Worm (Caenorhabditis elegans) whole organism, midembryonic: ENCODE data around the gene cyp-33B1.

ENCODE experiments used
- T22C8.4 ChIP-seq: fragments of 200-800 bp; sonication (Bioruptor generic); IDR thresholded peaks from 2 replicates; pipeline ENCODE4 v1.3.6; 2022; ENCODE audit warnings: missing genetic modification characterization, missing compliant biosample characterization
- cog-1 ChIP-seq: sonication (generic microtip); optimal IDR thresholded peaks from 2 replicates; lab custom pipeline; 2016; ENCODE audit warnings: missing genetic modification characterization, missing compliant biosample characterization
- flt-1 ChIP-seq: fragments of 200-800 bp; sonication (Bioruptor generic); IDR thresholded peaks from 2 replicates; pipeline ENCODE4 v1.3.6; 2022; ENCODE audit warnings: missing genetic modification characterization, missing compliant biosample characterization
- klf-2 ChIP-seq: fragments of 200-800 bp; sonication (Bioruptor generic); conservative IDR thresholded peaks from 2 replicates; pipeline ENCODE4 v1.3.6; 2022; ENCODE audit warnings: missing genetic modification reagents, missing genetic modification characterization, missing compliant biosample characterization
- med-1 ChIP-seq: sonication (generic microtip); optimal IDR thresholded peaks from 2 replicates; lab custom pipeline; 2017; ENCODE audit warnings: missing genetic modification characterization, mild to moderate bottlenecking, missing compliant biosample characterization, antibody characterized with exemption, missing genetic modification reagents; ENCODE audit not compliant: insufficient read depth
- ref-1 ChIP-seq: fragments of 200-800 bp; sonication (Bioruptor generic); conservative IDR thresholded peaks from 2 replicates; pipeline ENCODE4 v1.3.6; 2022; ENCODE audit warnings: missing genetic modification reagents, missing genetic modification characterization, missing compliant biosample characterization
- tab-1 ChIP-seq: fragments of 200-800 bp; sonication (Bioruptor generic); IDR thresholded peaks from 2 replicates; pipeline ENCODE4 v1.3.6; 2022; ENCODE audit warnings: missing genetic modification characterization, missing compliant biosample characterization
- ztf-23 ChIP-seq: fragments of 200-800 bp; sonication (Bioruptor generic); IDR thresholded peaks from 2 replicates; pipeline ENCODE4 v1.3.6; 2022; ENCODE audit warnings: missing genetic modification reagents, missing genetic modification characterization, missing compliant biosample characterization
- ztf-29 ChIP-seq: fragments of 200-800 bp; sonication (Bioruptor generic); IDR thresholded peaks from 2 replicates; pipeline ENCODE4 v1.3.6; 2022; ENCODE audit warnings: missing genetic modification reagents, missing genetic modification characterization, missing compliant biosample characterization

Gene cyp-33B1

ce11 chrV:9078067-9078581 lies 37.0 kb downstream of the cyp-33B1 start:
- no peak for TF ChIP-seq ztf-29 (GFP tag; lab: Robert Waterston, UW)
- no peak for TF ChIP-seq cog-1 (tag; lab: Kevin White, UChicago)
- TF ChIP-seq T22C8.4 (GFP tag; lab: Robert Waterston, UW), result no peak
- no peak for TF ChIP-seq flt-1 (GFP tag; lab: Robert Waterston, UW)

- TF ChIP-seq ztf-29 (GFP tag; lab: Robert Waterston, UW) (no peak), cog-1 (tag; lab: Kevin White, UChicago) (no peak), klf-2 (GFP tag; lab: Robert Waterston, UW) (no peak), ztf-23 (GFP tag; lab: Robert Waterston, UW) (no peak), med-1 (GFP tag; lab: Kevin White, UChicago) (no peak)
Measured at ce11 chrV:9078815-9079525, 37.8 kb downstream of the cyp-33B1 start.

DNA sequence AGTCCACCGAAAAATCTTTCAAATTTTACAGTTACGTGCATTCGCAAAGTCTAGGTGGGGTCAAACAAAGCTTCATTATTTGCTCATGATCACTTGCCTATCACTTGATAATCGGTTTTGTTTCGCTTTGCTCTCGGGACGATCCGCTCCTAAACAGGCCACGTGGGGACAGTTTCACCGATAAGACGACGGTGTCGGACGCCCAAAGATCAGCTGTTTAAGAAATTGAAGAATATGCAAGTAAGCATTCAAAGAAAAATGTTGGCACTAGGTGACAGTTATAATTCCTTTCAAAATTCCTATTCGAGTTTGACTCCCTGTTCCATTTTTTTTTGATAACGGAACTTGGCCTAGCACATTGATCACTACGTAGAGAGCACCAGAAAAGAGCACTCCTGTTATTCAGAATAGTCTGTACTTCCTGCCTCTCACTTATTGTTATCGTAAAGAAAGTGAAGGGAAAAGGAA lies 38.9 kb downstream of the cyp-33B1 start:
- TF ChIP-seq T22C8.4 (GFP tag; lab: Robert Waterston, UW) (no peak), ztf-29 (GFP tag; lab: Robert Waterston, UW) (no peak), klf-2 (GFP tag; lab: Robert Waterston, UW) (no peak), ztf-23 (GFP tag; lab: Robert Waterston, UW) (no peak), cog-1 (tag; lab: Kevin White, UChicago) (no peak), med-1 (GFP tag; lab: Kevin White, UChicago) (no peak), ref-1 (GFP tag; lab: Robert Waterston, UW) (no peak), flt-1 (GFP tag; lab: Robert Waterston, UW) (no peak), tab-1 (GFP tag; lab: Robert Waterston, UW) (no peak)

- TF ChIP-seq ref-1 (GFP tag; lab: Robert Waterston, UW) (no peak), cog-1 (tag; lab: Kevin White, UChicago) (no peak), flt-1 (GFP tag; lab: Robert Waterston, UW) (no peak), ztf-23 (GFP tag; lab: Robert Waterston, UW) (no peak), ztf-29 (GFP tag; lab: Robert Waterston, UW) (no peak), klf-2 (GFP tag; lab: Robert Waterston, UW) (no peak), med-1 (GFP tag; lab: Kevin White, UChicago) (no peak), tab-1 (GFP tag; lab: Robert Waterston, UW) (no peak), T22C8.4 (GFP tag; lab: Robert Waterston, UW) (no peak)
Measured at ce11 chrV:9081410-9081809, 40.3 kb downstream of the cyp-33B1 start.

DNA sequence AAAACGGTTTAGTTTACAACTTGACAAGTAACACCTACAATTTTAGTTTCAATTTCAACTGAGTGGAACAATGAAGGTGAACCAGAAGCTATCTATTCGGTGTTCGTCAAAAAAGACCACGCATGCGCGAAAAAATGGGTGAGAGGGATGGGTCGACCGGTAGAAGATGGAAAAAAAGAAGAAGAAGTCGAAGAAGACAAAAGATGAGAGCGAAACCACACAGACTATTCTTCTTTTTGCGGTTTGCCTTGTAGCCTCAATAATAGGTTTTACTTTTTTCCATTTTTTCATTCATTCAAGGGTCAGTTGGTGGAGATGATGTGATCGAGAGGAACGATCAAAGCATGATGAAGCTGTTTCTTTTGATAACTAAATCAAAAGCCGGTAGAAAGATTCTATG lies 41.2 kb downstream of the cyp-33B1 start:
- TF ChIP-seq flt-1 (GFP tag; lab: Robert Waterston, UW) (no peak), ref-1 (GFP tag; lab: Robert Waterston, UW) (no peak), tab-1 (GFP tag; lab: Robert Waterston, UW) (no peak), cog-1 (tag; lab: Kevin White, UChicago) (no peak), ztf-29 (GFP tag; lab: Robert Waterston, UW) (no peak), T22C8.4 (GFP tag; lab: Robert Waterston, UW) (no peak), klf-2 (GFP tag; lab: Robert Waterston, UW) (no peak), ztf-23 (GFP tag; lab: Robert Waterston, UW) (no peak), med-1 (GFP tag; lab: Kevin White, UChicago) (no peak)

DNA sequence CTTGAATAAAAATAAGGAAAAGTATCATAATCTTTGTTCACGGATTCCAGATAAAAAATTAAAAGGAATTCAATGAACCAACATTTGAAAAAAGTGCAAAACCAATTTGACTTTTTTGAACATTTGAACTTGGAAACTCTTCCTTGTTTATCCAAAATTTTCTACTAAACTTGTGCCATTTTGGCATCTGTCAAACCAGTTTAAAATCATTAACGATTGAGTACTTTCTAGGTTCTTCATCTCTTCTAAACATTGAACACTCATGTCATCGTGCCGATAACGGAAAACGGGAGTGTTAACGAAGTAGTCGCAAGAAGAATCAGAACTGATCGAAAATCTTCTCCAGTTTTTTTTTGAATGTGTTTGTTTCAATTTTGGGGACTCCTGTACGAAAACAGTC lies 43.1 kb downstream of the cyp-33B1 start:
- TF ChIP-seq klf-2 (GFP tag; lab: Robert Waterston, UW) (no peak), T22C8.4 (GFP tag; lab: Robert Waterston, UW) (no peak), med-1 (GFP tag; lab: Kevin White, UChicago) (no peak)

DNA sequence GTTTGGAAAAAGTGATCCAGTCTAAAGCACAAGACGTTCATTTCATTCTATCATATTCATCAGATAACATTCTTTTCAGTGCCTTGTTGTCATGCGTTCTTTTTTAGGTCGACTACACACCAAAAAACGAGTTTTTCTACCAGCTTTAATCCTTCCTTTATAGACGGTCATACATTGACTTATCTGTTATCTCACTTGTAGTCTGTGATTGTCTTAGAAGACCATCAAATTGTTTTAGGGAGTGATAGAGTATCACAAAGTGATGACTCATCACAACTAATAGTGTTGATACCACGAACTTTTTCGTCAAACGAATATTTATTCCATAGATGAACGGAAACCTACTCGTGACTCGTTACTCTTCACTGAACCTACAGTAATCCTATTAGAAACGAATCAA lies 44.7 kb downstream of the cyp-33B1 start:
- no peak for TF ChIP-seq T22C8.4 (GFP tag; lab: Robert Waterston, UW)
- TF ChIP-seq klf-2 (GFP tag; lab: Robert Waterston, UW), result no peak
- TF ChIP-seq flt-1 (GFP tag; lab: Robert Waterston, UW), result no peak
- TF ChIP-seq ref-1 (GFP tag; lab: Robert Waterston, UW), result no peak
- no peak for TF ChIP-seq tab-1 (GFP tag; lab: Robert Waterston, UW)
- no peak for TF ChIP-seq ztf-23 (GFP tag; lab: Robert Waterston, UW)
- TF ChIP-seq ztf-29 (GFP tag; lab: Robert Waterston, UW), result no peak
- TF ChIP-seq med-1 (GFP tag; lab: Kevin White, UChicago), result no peak
- no peak for TF ChIP-seq cog-1 (tag; lab: Kevin White, UChicago)

- TF ChIP-seq klf-2 (GFP tag; lab: Robert Waterston, UW), result no peak
- TF ChIP-seq med-1 (GFP tag; lab: Kevin White, UChicago), result no peak
- no peak for TF ChIP-seq T22C8.4 (GFP tag; lab: Robert Waterston, UW)
- TF ChIP-seq flt-1 (GFP tag; lab: Robert Waterston, UW), result peak; percentile 42; the same call in 1 of the 2 replicates
- 0 out of 2 replicates have a peak, but pooled peaks have one; percentile 7 for TF ChIP-seq ztf-23 (GFP tag; lab: Robert Waterston, UW)
- TF ChIP-seq tab-1 (GFP tag; lab: Robert Waterston, UW), result no peak
- no peak for TF ChIP-seq cog-1 (tag; lab: Kevin White, UChicago)
- TF ChIP-seq ztf-29 (GFP tag; lab: Robert Waterston, UW), result no peak
Measured at ce11 chrV:9088758-9089157, 47.6 kb downstream of the cyp-33B1 start.
